Worm (Caenorhabditis elegans) whole organism, mixed stage, embryonic: ENCODE results near the gene nstp-7.

ENCODE experiments used
- mep-1 ChIP-seq: fragments of 150-350 bp; optimal IDR thresholded peaks from 2 replicates; lab custom pipeline; 2017; ENCODE audit warnings: missing biosample characterization, missing genetic modification reagents, missing genetic modification characterization, inconsistent platforms
- nhr-237 ChIP-seq: fragments of 150-350 bp; optimal IDR thresholded peaks from 2 replicates; lab custom pipeline; 2014; ENCODE audit warnings: missing biosample characterization, missing genetic modification characterization
- snpc-4 ChIP-seq: fragments of 150-350 bp; optimal IDR thresholded peaks from 2 replicates; lab custom pipeline; 2014; ENCODE audit warnings: missing biosample characterization, missing genetic modification characterization
- sptf-1 ChIP-seq: sonication (generic microtip); optimal IDR thresholded peaks from 2 replicates; lab custom pipeline; 2017; ENCODE audit warnings: mild to moderate bottlenecking, missing genetic modification characterization, moderate library complexity, missing compliant biosample characterization
- unc-62 ChIP-seq: fragments of 150-350 bp; optimal IDR thresholded peaks from 2 replicates; lab custom pipeline; 2014; ENCODE audit warnings: missing biosample characterization, missing genetic modification reagents, missing genetic modification characterization

- TF ChIP-seq mep-1 (tag; lab: Kevin White, UChicago) (no peak), nhr-237 (tag; lab: Kevin White, UChicago) (no peak), sptf-1 (tag; lab: Kevin White, UChicago) (no peak), unc-62 (GFP tag; lab: Kevin White, UChicago) (no peak), snpc-4 (tag; lab: Kevin White, UChicago) (no peak)
Measured at ce11 chrV:534176-534575, 47.5 kb upstream of the nstp-7 start, which contains the start of gene nhr-132.
